Fruit fly (Drosophila melanogaster) whole organism, embryonic: ENCODE measurements around the gene CG33791.
A peak's percentile ranks its signal among the peaks of the same experiment; 100 is the strongest.

Source experiments
- CG12071 ChIP-seq: fragments of 200-800 bp; sonication (Bioruptor generic); optimal IDR thresholded peaks from 3 replicates; lab custom pipeline; 2018; ENCODE audit warnings: missing biosample characterization, mild to moderate bottlenecking, missing genetic modification characterization
- CG12299 ChIP-seq: fragments of 200-800 bp; sonication (Bioruptor generic); optimal IDR thresholded peaks from 2 replicates; lab custom pipeline; 2018; ENCODE audit warnings: missing biosample characterization, mild to moderate bottlenecking, missing genetic modification characterization
- CG12942 ChIP-seq: fragments of 200-800 bp; sonication (Bioruptor generic); optimal IDR thresholded peaks from 3 replicates; lab custom pipeline; 2016; ENCODE audit warnings: missing biosample characterization, missing genetic modification characterization
- CG1603 ChIP-seq: fragments of 200-800 bp; sonication (Bioruptor generic); optimal IDR thresholded peaks from 2 replicates; lab custom pipeline; 2019; ENCODE audit warnings: missing biosample characterization, mild to moderate bottlenecking, missing genetic modification characterization, moderate library complexity
- CG18764 ChIP-seq: fragments of 200-800 bp; sonication (Bioruptor generic); optimal IDR thresholded peaks from 3 replicates; lab custom pipeline; 2016; ENCODE audit warnings: missing biosample characterization, missing genetic modification characterization
- CG2875 ChIP-seq: fragments of 200-800 bp; sonication (Bioruptor generic); optimal IDR thresholded peaks from 2 replicates; lab custom pipeline; 2017; ENCODE audit warnings: missing biosample characterization, mild to moderate bottlenecking, missing genetic modification characterization, missing genetic modification reagents
- CG33213 ChIP-seq: fragments of 200-800 bp; sonication (Bioruptor generic); optimal IDR thresholded peaks from 3 replicates; lab custom pipeline; 2016; ENCODE audit warnings: missing biosample characterization, missing genetic modification characterization
- CG3847 ChIP-seq: fragments of 200-800 bp; sonication (Bioruptor generic); IDR thresholded peaks from 2 replicates; pipeline ENCODE4 v1.3.6; 2022; ENCODE audit warnings: missing biosample characterization, missing genetic modification characterization
- CG3995 ChIP-seq: fragments of 200-800 bp; sonication (Bioruptor generic); optimal IDR thresholded peaks from 3 replicates; lab custom pipeline; 2016; ENCODE audit warnings: missing biosample characterization, missing genetic modification characterization
- CG5953 ChIP-seq: fragments of 200-800 bp; sonication (Bioruptor generic); IDR thresholded peaks from 2 replicates; pipeline ENCODE4 v1.3.6; 2022; ENCODE audit warnings: missing biosample characterization, missing genetic modification characterization
- CG6272 ChIP-seq: fragments of 200-800 bp; sonication (Bioruptor generic); IDR thresholded peaks from 2 replicates; pipeline ENCODE4 v1.3.6; 2022; ENCODE audit warnings: missing biosample characterization, missing genetic modification characterization
- CG6689 ChIP-seq: fragments of 200-800 bp; sonication (Bioruptor generic); IDR thresholded peaks from 2 replicates; pipeline ENCODE4 v1.3.6; 2022; ENCODE audit warnings: missing biosample characterization, missing genetic modification characterization
- CG7372 ChIP-seq: fragments of 200-800 bp; sonication (Bioruptor generic); IDR thresholded peaks from 2 replicates; pipeline ENCODE4 v1.3.6; 2022; ENCODE audit warnings: missing biosample characterization, missing genetic modification characterization
- CG8359 ChIP-seq: fragments of 200-800 bp; sonication (Bioruptor generic); optimal IDR thresholded peaks from 2 replicates; lab custom pipeline; 2017; ENCODE audit warnings: missing biosample characterization, mild to moderate bottlenecking, missing genetic modification characterization, borderline replicate concordance
- CHES-1-like ChIP-seq: fragments of 200-800 bp; sonication (Bioruptor generic); optimal IDR thresholded peaks from 2 replicates; lab custom pipeline; 2016; ENCODE audit warnings: missing biosample characterization, missing genetic modification characterization
- CTCF ChIP-seq: fragments of 200-800 bp; sonication (Bioruptor generic); optimal IDR thresholded peaks from 2 replicates; lab custom pipeline; 2017; ENCODE audit warnings: missing biosample characterization, mild to moderate bottlenecking, missing genetic modification characterization, moderate library complexity
- D19B ChIP-seq: fragments of 200-800 bp; sonication (Bioruptor generic); optimal IDR thresholded peaks from 2 replicates; lab custom pipeline; 2017; ENCODE audit warnings: missing biosample characterization, mild to moderate bottlenecking, missing genetic modification characterization
- Dip2 ChIP-seq: fragments of 200-800 bp; sonication (Bioruptor generic); IDR thresholded peaks from 2 replicates; pipeline ENCODE4 v1.3.6; 2022; ENCODE audit warnings: missing biosample characterization, missing genetic modification characterization
- H15 ChIP-seq: fragments of 200-800 bp; sonication (Bioruptor generic); IDR thresholded peaks from 3 replicates; pipeline ENCODE4 v1.3.6; 2022; ENCODE audit warnings: missing biosample characterization, missing genetic modification characterization
- HLH54F ChIP-seq: fragments of 200-800 bp; sonication (Bioruptor generic); optimal IDR thresholded peaks from 3 replicates; lab custom pipeline; 2016; ENCODE audit warnings: missing biosample characterization, missing genetic modification characterization
- NC2β ChIP-seq: fragments of 200-800 bp; sonication (Bioruptor generic); optimal IDR thresholded peaks from 2 replicates; lab custom pipeline; 2016; ENCODE audit warnings: missing biosample characterization, missing genetic modification characterization
- Nf-YA ChIP-seq: fragments of 200-800 bp; sonication (Bioruptor generic); IDR thresholded peaks from 2 replicates; pipeline ENCODE4 v1.3.6; 2022; ENCODE audit warnings: missing biosample characterization, missing genetic modification characterization
- Rfx ChIP-seq: fragments of 200-800 bp; sonication (Bioruptor generic); IDR thresholded peaks from 2 replicates; pipeline ENCODE4 v1.3.6; 2022; ENCODE audit warnings: missing biosample characterization, missing genetic modification characterization
- Sox100B ChIP-seq: fragments of 200-800 bp; sonication (Bioruptor generic); optimal IDR thresholded peaks from 3 replicates; lab custom pipeline; 2018; ENCODE audit warnings: missing biosample characterization, mild to moderate bottlenecking, missing genetic modification characterization
- Taf1 ChIP-seq: fragments of 200-800 bp; sonication (Bioruptor generic); IDR thresholded peaks from 2 replicates; pipeline ENCODE4 v1.3.6; 2022; ENCODE audit warnings: missing biosample characterization, missing genetic modification characterization
- Xbp1 ChIP-seq: fragments of 200-800 bp; sonication (Bioruptor generic); optimal IDR thresholded peaks from 3 replicates; lab custom pipeline; 2016; ENCODE audit warnings: missing biosample characterization, mild to moderate bottlenecking, missing genetic modification characterization
- amos ChIP-seq: fragments of 200-800 bp; sonication (Bioruptor generic); IDR thresholded peaks from 2 replicates; pipeline ENCODE4 v1.3.6; 2022; ENCODE audit warnings: missing biosample characterization, missing genetic modification characterization; ENCODE audit not compliant: partially characterized antibody
- ase ChIP-seq: fragments of 200-800 bp; sonication (Bioruptor generic); IDR thresholded peaks from 3 replicates; pipeline ENCODE4 v1.3.6; 2022; ENCODE audit warnings: missing biosample characterization, missing genetic modification characterization
- ash1 ChIP-seq: fragments of 200-800 bp; sonication (Bioruptor generic); optimal IDR thresholded peaks from 2 replicates; lab custom pipeline; 2018; ENCODE audit warnings: missing biosample characterization, mild to moderate bottlenecking, missing genetic modification characterization
- bab2 ChIP-seq: fragments of 200-800 bp; sonication (Bioruptor generic); optimal IDR thresholded peaks from 2 replicates; lab custom pipeline; 2016; ENCODE audit warnings: missing biosample characterization, missing genetic modification characterization
- bcd ChIP-seq: fragments of 200-800 bp; sonication (Bioruptor generic); optimal IDR thresholded peaks from 2 replicates; lab custom pipeline; 2017; ENCODE audit warnings: missing biosample characterization, mild to moderate bottlenecking, missing genetic modification characterization
- croc ChIP-seq: fragments of 200-800 bp; sonication (Bioruptor generic); conservative IDR thresholded peaks from 3 replicates; pipeline ENCODE4 v1.3.6; 2022; ENCODE audit warnings: missing biosample characterization, missing genetic modification characterization
- crol ChIP-seq: fragments of 200-800 bp; sonication (Bioruptor generic); IDR thresholded peaks from 2 replicates; pipeline ENCODE4 v1.3.6; 2022; ENCODE audit warnings: missing biosample characterization, missing genetic modification characterization
- dmrt99B ChIP-seq: fragments of 200-800 bp; sonication (Bioruptor generic); optimal IDR thresholded peaks from 2 replicates; lab custom pipeline; 2018; ENCODE audit warnings: missing biosample characterization, mild to moderate bottlenecking, missing genetic modification characterization, moderate library complexity
- eve ChIP-seq, 2 experiments: fragments of >200 bp; optimal IDR thresholded peaks; 2 replicates each; lab custom pipeline; 2017; ENCODE audit warnings: missing biosample characterization in 2 of 2, missing genetic modification characterization in 2 of 2
- ewg ChIP-seq: fragments of 200-800 bp; sonication (Bioruptor generic); optimal IDR thresholded peaks from 3 replicates; lab custom pipeline; 2017; ENCODE audit warnings: mild to moderate bottlenecking, missing biosample characterization, missing genetic modification reagents, missing genetic modification characterization
- gcm2 ChIP-seq: fragments of 200-800 bp; sonication (Bioruptor generic); optimal IDR thresholded peaks from 2 replicates; lab custom pipeline; 2016; ENCODE audit warnings: missing biosample characterization, missing genetic modification characterization
- ham ChIP-seq: fragments of 200-800 bp; sonication (Bioruptor generic); IDR thresholded peaks from 2 replicates; pipeline ENCODE4 v1.3.6; 2022; ENCODE audit warnings: missing biosample characterization, missing genetic modification characterization
- jigr1 ChIP-seq: fragments of 200-800 bp; sonication (Bioruptor generic); IDR thresholded peaks from 3 replicates; pipeline ENCODE4 v1.3.6; 2022; ENCODE audit warnings: missing biosample characterization, missing genetic modification characterization
- kah ChIP-seq: fragments of 200-800 bp; sonication (Bioruptor generic); optimal IDR thresholded peaks from 2 replicates; lab custom pipeline; 2018; ENCODE audit warnings: missing biosample characterization, mild to moderate bottlenecking, missing genetic modification characterization
- lmd ChIP-seq: fragments of 200-800 bp; sonication (Bioruptor generic); IDR thresholded peaks from 2 replicates; pipeline ENCODE4 v1.3.6; 2022; ENCODE audit warnings: missing biosample characterization, missing genetic modification characterization
- otp ChIP-seq: fragments of 200-800 bp; sonication (Bioruptor generic); IDR thresholded peaks from 3 replicates; pipeline ENCODE4, ENCODE4 v1.3.6; 2022; ENCODE audit warnings: missing biosample characterization, missing genetic modification characterization
- pan ChIP-seq, 4 experiments: fragments of >200 bp in 3 of 4; fragments of 200-800 bp in 1 of 4; sonication (Bioruptor generic) in 1 of 4; optimal IDR thresholded peaks in 3 of 4; IDR thresholded peaks in 1 of 4; 2 replicates each; pipeline versions ENCODE4 v1.3.6 to Lab custom; 2017 to 2022; ENCODE audit warnings: missing biosample characterization in 2 of 4, missing genetic modification characterization in 2 of 4, mixed read lengths in 1 of 4
- pho ChIP-seq: fragments of 200-800 bp; sonication (Bioruptor generic); optimal IDR thresholded peaks from 2 replicates; lab custom pipeline; 2016; ENCODE audit warnings: missing biosample characterization, missing genetic modification characterization
- sima ChIP-seq: fragments of 200-800 bp; sonication (Bioruptor generic); optimal IDR thresholded peaks from 2 replicates; lab custom pipeline; 2016; ENCODE audit warnings: missing biosample characterization, missing genetic modification characterization
- slou ChIP-seq: fragments of 200-800 bp; sonication (Bioruptor generic); optimal IDR thresholded peaks from 3 replicates; lab custom pipeline; 2016; ENCODE audit warnings: missing biosample characterization, missing genetic modification characterization
- sug ChIP-seq: fragments of 200-800 bp; optimal IDR thresholded peaks from 2 replicates; lab custom pipeline; 2019; ENCODE audit warnings: missing biosample characterization, mild to moderate bottlenecking, missing genetic modification characterization, moderate library complexity
- unpg ChIP-seq: fragments of 200-800 bp; sonication (Bioruptor generic); optimal IDR thresholded peaks from 3 replicates; lab custom pipeline; 2018; ENCODE audit warnings: missing biosample characterization, mild to moderate bottlenecking, missing genetic modification characterization, moderate library complexity
- usp ChIP-seq: fragments of >200 bp; optimal IDR thresholded peaks from 2 replicates; lab custom pipeline; 2017; ENCODE audit warnings: missing biosample characterization, missing genetic modification characterization
- vfl ChIP-seq: fragments of 200-800 bp; sonication (Bioruptor generic); optimal IDR thresholded peaks from 2 replicates; lab custom pipeline; 2016; ENCODE audit warnings: missing biosample characterization, missing genetic modification characterization
- wdn ChIP-seq: fragments of 200-800 bp; sonication (Bioruptor generic); IDR thresholded peaks from 2 replicates; pipeline ENCODE4 v1.3.6; 2022; ENCODE audit warnings: missing biosample characterization, missing genetic modification characterization
- zfh2 ChIP-seq: fragments of 200-800 bp; sonication (Bioruptor generic); optimal IDR thresholded peaks from 2 replicates; lab custom pipeline; 2016; ENCODE audit warnings: missing biosample characterization, missing genetic modification characterization

CG33791 gene

dm6 chr3L:1578391-1578948, 24.3 kb upstream of the CG33791 start (continued):
- TF ChIP-seq CG8359 (GFP tag; lab: Kevin White, UChicago): no peak
- TF ChIP-seq CG2875: no peak
- TF ChIP-seq CG1603 (tag; lab: Kevin White, UChicago): peak; percentile 24
- peak; percentile 48 for TF ChIP-seq unpg (GFP tag; lab: Kevin White, UChicago)
- TF ChIP-seq ase (GFP tag; lab: Robert Waterston, UW): peak; percentile 24; the same call in 1 of the 3 replicates
- TF ChIP-seq CG12942 (GFP tag; lab: Kevin White, UChicago): no peak
- no peak for TF ChIP-seq croc (GFP tag; lab: Robert Waterston, UW)
- peak; percentile 36; the same call in 1 of the 2 replicates for TF ChIP-seq Nf-YA (GFP tag; lab: Robert Waterston, UW)
- peak; percentile 14 for TF ChIP-seq D19B
- TF ChIP-seq bcd (GFP tag; lab: Kevin White, UChicago): peak; percentile 21
- TF ChIP-seq CG6272 (GFP tag; lab: Robert Waterston, UW): no peak
- no peak for TF ChIP-seq CG12299 (tag; lab: Kevin White, UChicago)
- peak; percentile 14 for TF ChIP-seq CG12071 (GFP tag; lab: Kevin White, UChicago)
- TF ChIP-seq NC2β (GFP tag; lab: Kevin White, UChicago): no peak
- TF ChIP-seq H15 (GFP tag; lab: Robert Waterston, UW): peak; percentile 48; the same call in 2 of the 3 replicates
- no peak; the same call in 1 of the 2 replicates for TF ChIP-seq CG3847 (GFP tag; lab: Robert Waterston, UW)
- no peak for TF ChIP-seq amos (GFP tag; lab: Robert Waterston, UW)
- no peak for TF ChIP-seq CG3995 (GFP tag; lab: Kevin White, UChicago)
- no peak for TF ChIP-seq sima
- TF ChIP-seq ash1: no peak
- TF ChIP-seq ewg: no peak
- TF ChIP-seq bab2 (GFP tag; lab: Kevin White, UChicago): peak; percentile 61
- TF ChIP-seq dmrt99B: peak; percentile 59
- TF ChIP-seq Dip2: no peak
- TF ChIP-seq CG5953 (GFP tag; lab: Robert Waterston, UW): no peak
- peak; percentile 45; the same call in 1 of the 2 replicates for TF ChIP-seq CG6689 (GFP tag; lab: Robert Waterston, UW)
- peak; percentile 14 for TF ChIP-seq CG18764 (GFP tag; lab: Kevin White, UChicago)
- TF ChIP-seq Sox100B (GFP tag; lab: Kevin White, UChicago): peak; percentile 52
- no peak for TF ChIP-seq vfl (GFP tag; lab: Kevin White, UChicago)
- TF ChIP-seq zfh2 (GFP tag; lab: Kevin White, UChicago): no peak
- TF ChIP-seq ham: no peak
- TF ChIP-seq kah (GFP tag; lab: Kevin White, UChicago): no peak
- no peak for TF ChIP-seq jigr1
- TF ChIP-seq usp (GFP tag; lab: Kevin White, UChicago): no peak
- TF ChIP-seq gcm2 (GFP tag; lab: Kevin White, UChicago): no peak
- TF ChIP-seq Taf1 (GFP tag; lab: Robert Waterston, UW): no peak
- TF ChIP-seq lmd (GFP tag; lab: Robert Waterston, UW): peak; percentile 50
- TF ChIP-seq Xbp1 (GFP tag; lab: Kevin White, UChicago): peak; percentile 1
- peak in 1 of 2 experiments; percentile 61 for TF ChIP-seq eve (GFP tag; optimal IDR thresholded peaks at IDR 0.05; lab: Kevin White, UChicago)
- peak; percentile 47 for TF ChIP-seq CTCF (GFP tag; lab: Kevin White, UChicago)
- TF ChIP-seq CG7372 (GFP tag; lab: Robert Waterston, UW): no peak
- TF ChIP-seq pho: no peak
- no peak for TF ChIP-seq slou (GFP tag; lab: Kevin White, UChicago)
- TF ChIP-seq sug (tag; lab: Kevin White, UChicago): no peak
- no peak for TF ChIP-seq CG33213 (GFP tag; lab: Kevin White, UChicago)
- TF ChIP-seq Rfx (GFP tag; lab: Robert Waterston, UW): peak; percentile 49
- no peak for TF ChIP-seq CHES-1-like (GFP tag; lab: Kevin White, UChicago)
- TF ChIP-seq HLH54F (GFP tag; lab: Kevin White, UChicago): no peak
- TF ChIP-seq pan (optimal IDR thresholded peaks at IDR 0.05; lab: Kevin White, UChicago): no peak
- peak in 1 of 2 experiments; percentile 56 for TF ChIP-seq pan (GFP tag; optimal IDR thresholded peaks at IDR 0.05 in 1 of 2, IDR thresholded peaks at IDR 0.05 in 1 of 2)
- TF ChIP-seq crol (GFP tag; lab: Robert Waterston, UW): peak; percentile 64
- TF ChIP-seq wdn: no peak
- TF ChIP-seq otp (GFP tag; lab: Robert Waterston, UW): no peak
